Worm (Caenorhabditis elegans) whole organism, L4/young adult: ENCODE results near the gene ceh-43.

Experiments used
- W03F9.2 ChIP-seq: fragments of 150-350 bp; optimal IDR thresholded peaks from 2 replicates; lab custom pipeline; 2014; ENCODE audit warnings: missing biosample characterization, missing genetic modification characterization
- him-1 ChIP-seq: sonication (generic microtip); optimal IDR thresholded peaks from 2 replicates; lab custom pipeline; 2016; ENCODE audit warnings: missing genotype, missing genetic modification reagents, missing genetic modification characterization, missing compliant biosample characterization

- TF ChIP-seq him-1 (tag; lab: Kevin White, UChicago), result no peak
- TF ChIP-seq W03F9.2, result no peak
Observed at ce11 chrIII:4413099-4413498, 36.6 kb downstream of the ceh-43 start, which contains the start of gene mpc-1.
